ENCODE assay signal across 5 fruit fly cellular contexts in the genomic region with DNA sequence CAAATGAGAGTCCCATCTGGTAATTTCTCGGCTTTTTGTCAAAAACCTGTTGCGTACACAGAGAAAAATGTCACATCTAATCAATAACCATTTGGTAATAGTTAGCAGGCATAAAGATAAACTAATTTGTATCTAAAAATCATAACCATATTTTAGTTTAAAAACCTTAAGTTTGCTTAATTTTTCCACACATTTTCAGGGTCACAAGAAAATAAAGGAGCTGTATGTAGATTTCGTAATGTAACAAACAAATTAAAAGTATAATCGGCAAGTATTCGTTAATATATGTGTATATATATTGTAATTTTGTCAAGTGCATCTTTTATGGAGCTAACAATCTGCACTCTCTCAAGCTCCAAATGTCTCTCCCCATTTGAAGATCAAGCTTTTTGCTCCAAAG.
TF ChIP-seq lines count a peak whose summit lies in the region.

No protein-coding gene starts in this region.

TF ChIP-seq in whole organism, adult, 20 proteins besides CTCF, POLR2A, EP300 and RAD21 (continued from another document):
- TF ChIP-seq bab1 (GFP tag; optimal IDR thresholded peaks at IDR 0.05; lab: Kevin White, UChicago) (no peak), CG5204 (GFP tag; optimal IDR thresholded peaks at IDR 0.05; lab: Kevin White, UChicago) (peak; percentile 19)

TF ChIP-seq in whole organism, embryonic, 481 proteins besides CTCF, POLR2A, EP300 and RAD21 (continued from another document and continues in another):
- TF ChIP-seq Trl (optimal IDR thresholded peaks at IDR 0.05; lab: Kevin White, UChicago) (peak; percentile 33 to 64), Trl (GFP tag; optimal IDR thresholded peaks at IDR 0.05; lab: Kevin White, UChicago) (peak; percentile 69), CG11456 (GFP tag; IDR thresholded peaks at IDR 0.05; lab: Robert Waterston, UW) (peak; percentile 86), ATbp (GFP tag; optimal IDR thresholded peaks at IDR 0.05; lab: Kevin White, UChicago) (peak; percentile 85), tap (tag; optimal IDR thresholded peaks at IDR 0.05; lab: Kevin White, UChicago) (peak; percentile 88), ind (GFP tag; optimal IDR thresholded peaks at IDR 0.05; lab: Kevin White, UChicago) (peak; percentile 82), kni (GFP tag; optimal IDR thresholded peaks at IDR 0.05; lab: Kevin White, UChicago) (peak; percentile 63), Lim3 (GFP tag; IDR thresholded peaks at IDR 0.05; lab: Robert Waterston, UW) (0 out of 2 replicates have a peak, but pooled peaks have one; percentile 22), CG11723 (GFP tag; optimal IDR thresholded peaks at IDR 0.05; lab: Kevin White, UChicago) (peak; percentile 77), Hmx (GFP tag; optimal IDR thresholded peaks at IDR 0.05; lab: Kevin White, UChicago) (peak; percentile 52), Sox100B (GFP tag; optimal IDR thresholded peaks at IDR 0.05; lab: Kevin White, UChicago) (peak; percentile 91), CG12219 (GFP tag; optimal IDR thresholded peaks at IDR 0.05; lab: Kevin White, UChicago) (peak; percentile 89), Taf1 (GFP tag; IDR thresholded peaks at IDR 0.05; lab: Robert Waterston, UW) (peak; percentile 77), Hey (tag; optimal IDR thresholded peaks at IDR 0.05; lab: Kevin White, UChicago) (peak; percentile 34), CG8944 (GFP tag; optimal IDR thresholded peaks at IDR 0.05; lab: Kevin White, UChicago) (peak; percentile 58), Stat92E (GFP tag; optimal IDR thresholded peaks at IDR 0.05; lab: Kevin White, UChicago) (peak in 1 of 3 experiments; percentile 45), Gsc (GFP tag; IDR thresholded peaks at IDR 0.05; lab: Robert Waterston, UW) (peak; percentile 35; the same call in 1 of the 2 replicates), maf-S (GFP tag; optimal IDR thresholded peaks at IDR 0.05; lab: Kevin White, UChicago) (peak; percentile 58), klu (GFP tag; IDR thresholded peaks at IDR 0.05; lab: Robert Waterston, UW) (peak; percentile 81), mam (GFP tag; optimal IDR thresholded peaks at IDR 0.05; lab: Kevin White, UChicago) (peak; percentile 79), Med (GFP tag; lab: Kevin White, UChicago) (peak; percentile 93), CG11247 (GFP tag; IDR thresholded peaks at IDR 0.05; lab: Robert Waterston, UW) (peak; percentile 80), CG6175 (GFP tag; IDR thresholded peaks at IDR 0.05; lab: Robert Waterston, UW) (peak; percentile 82; the same call in 2 of the 3 replicates), CG12942 (GFP tag; optimal IDR thresholded peaks at IDR 0.05; lab: Kevin White, UChicago) (peak; percentile 72), CG31388 (GFP tag; optimal IDR thresholded peaks at IDR 0.05; lab: Kevin White, UChicago) (peak; percentile 28), HmgZ (tag; optimal IDR thresholded peaks at IDR 0.05; lab: Kevin White, UChicago) (peak; percentile 85), tup (GFP tag; optimal IDR thresholded peaks at IDR 0.05; lab: Kevin White, UChicago) (no peak), MBD-R2 (GFP tag; IDR thresholded peaks at IDR 0.05; lab: Robert Waterston, UW) (peak; percentile 28; the same call in 1 of the 2 replicates), nom (GFP tag; optimal IDR thresholded peaks at IDR 0.05; lab: Kevin White, UChicago) (no peak), CG8478 (optimal IDR thresholded peaks at IDR 0.05; lab: Kevin White, UChicago) (no peak)

TF ChIP-seq in whole organism, prepupa, 60 proteins besides CTCF, POLR2A, EP300 and RAD21 (continued from another document and continues in another):
- peak; percentile 70 for TF ChIP-seq CG3032 (tag; optimal IDR thresholded peaks at IDR 0.05; lab: Kevin White, UChicago)
- TF ChIP-seq topi (GFP tag; optimal IDR thresholded peaks at IDR 0.05; lab: Kevin White, UChicago), result peak; percentile 86
- TF ChIP-seq CG7368 (GFP tag; optimal IDR thresholded peaks at IDR 0.05; lab: Kevin White, UChicago), result peak; percentile 53
- no peak for TF ChIP-seq fd85E (GFP tag; optimal IDR thresholded peaks at IDR 0.05; lab: Kevin White, UChicago)
- TF ChIP-seq CG8632 (GFP tag; optimal IDR thresholded peaks at IDR 0.05; lab: Kevin White, UChicago), result peak; percentile 78
- TF ChIP-seq Met (GFP tag; optimal IDR thresholded peaks at IDR 0.05; lab: Kevin White, UChicago), result peak; percentile 88
- peak; percentile 92 for TF ChIP-seq CG6276 (GFP tag; optimal IDR thresholded peaks at IDR 0.05; lab: Kevin White, UChicago)
- TF ChIP-seq CG6808 (GFP tag; optimal IDR thresholded peaks at IDR 0.05; lab: Kevin White, UChicago), result peak; percentile 33
- peak in 1 of 2 experiments; percentile 69 for TF ChIP-seq salr (GFP tag; optimal IDR thresholded peaks at IDR 0.05; lab: Kevin White, UChicago)
- peak; percentile 64 for TF ChIP-seq Ets96B (tag; optimal IDR thresholded peaks at IDR 0.05; lab: Kevin White, UChicago)
- peak; percentile 92 for TF ChIP-seq CG32006 (GFP tag; optimal IDR thresholded peaks at IDR 0.05; lab: Kevin White, UChicago)
- peak; percentile 85 for TF ChIP-seq lz (GFP tag; optimal IDR thresholded peaks at IDR 0.05; lab: Kevin White, UChicago)
- peak; percentile 95 for TF ChIP-seq CG15336 (GFP tag; IDR thresholded peaks at IDR 0.05; lab: Robert Waterston, UW)
- TF ChIP-seq CG4318 (GFP tag; optimal IDR thresholded peaks at IDR 0.05; lab: Kevin White, UChicago), result peak; percentile 86
- peak; percentile 79 for TF ChIP-seq CG31627 (GFP tag; optimal IDR thresholded peaks at IDR 0.05; lab: Kevin White, UChicago)
- peak; percentile 30 for TF ChIP-seq CG11902 (GFP tag; optimal IDR thresholded peaks at IDR 0.05; lab: Kevin White, UChicago)
- TF ChIP-seq net (GFP tag; optimal IDR thresholded peaks at IDR 0.05; lab: Kevin White, UChicago), result peak; percentile 77
- peak; percentile 55 for TF ChIP-seq CG10669 (GFP tag; optimal IDR thresholded peaks at IDR 0.05; lab: Kevin White, UChicago)
- TF ChIP-seq Sox15 (GFP tag; optimal IDR thresholded peaks at IDR 0.05; lab: Kevin White, UChicago), result peak; percentile 43
- TF ChIP-seq fkh (GFP tag; optimal IDR thresholded peaks at IDR 0.05; lab: Kevin White, UChicago), result peak; percentile 24
- TF ChIP-seq CG34406 (GFP tag; optimal IDR thresholded peaks at IDR 0.05; lab: Kevin White, UChicago), result peak; percentile 71
- peak; percentile 66 for TF ChIP-seq Ets21C (GFP tag; optimal IDR thresholded peaks at IDR 0.05; lab: Kevin White, UChicago)
- peak; percentile 76 for TF ChIP-seq cyc (GFP tag; optimal IDR thresholded peaks at IDR 0.05; lab: Kevin White, UChicago)
- no peak for TF ChIP-seq Hr38 (GFP tag; optimal IDR thresholded peaks at IDR 0.05; lab: Kevin White, UChicago)
- peak; percentile 87 for TF ChIP-seq esn (GFP tag; optimal IDR thresholded peaks at IDR 0.05; lab: Kevin White, UChicago)
- TF ChIP-seq CG11762 (GFP tag; optimal IDR thresholded peaks at IDR 0.05; lab: Kevin White, UChicago; ENCODE audit: insufficient read depth), result peak; percentile 76
- TF ChIP-seq vri (GFP tag; optimal IDR thresholded peaks at IDR 0.05; lab: Kevin White, UChicago), result peak; percentile 63
- TF ChIP-seq OdsH (GFP tag; optimal IDR thresholded peaks at IDR 0.05; lab: Kevin White, UChicago), result peak; percentile 84
- peak; percentile 77 for TF ChIP-seq CG6792 (GFP tag; optimal IDR thresholded peaks at IDR 0.05; lab: Kevin White, UChicago)
- no peak for TF ChIP-seq Eip93F (GFP tag; optimal IDR thresholded peaks at IDR 0.05; lab: Kevin White, UChicago)
- TF ChIP-seq dac (GFP tag; optimal IDR thresholded peaks at IDR 0.05; lab: Kevin White, UChicago), result peak; percentile 69
- peak; percentile 28 for TF ChIP-seq fd59A (GFP tag; optimal IDR thresholded peaks at IDR 0.05; lab: Kevin White, UChicago)

TF ChIP-seq in whole organism, pupa, 21 proteins besides CTCF, POLR2A, EP300 and RAD21 (continued from another document):
- peak; percentile 63 for TF ChIP-seq CG8159 (tag; optimal IDR thresholded peaks at IDR 0.05; lab: Kevin White, UChicago)

TF ChIP-seq in whole organism, wandering third instar larva, 38 proteins besides CTCF, POLR2A, EP300 and RAD21 (continued from another document):
- TF ChIP-seq fru (GFP tag; optimal IDR thresholded peaks at IDR 0.05; lab: Kevin White, UChicago) (peak; percentile 85), pan (optimal IDR thresholded peaks at IDR 0.05; lab: Kevin White, UChicago) (no peak), HLH106 (tag; optimal IDR thresholded peaks at IDR 0.05; lab: Kevin White, UChicago) (peak; percentile 92), psq (GFP tag; optimal IDR thresholded peaks at IDR 0.05; lab: Kevin White, UChicago) (peak; percentile 72), Dif (GFP tag; optimal IDR thresholded peaks at IDR 0.05; lab: Kevin White, UChicago; ENCODE audit: partially characterized antibody) (no peak), Vsx2 (GFP tag; optimal IDR thresholded peaks at IDR 0.05; lab: Kevin White, UChicago; ENCODE audit: partially characterized antibody) (no peak), N (GFP tag; optimal IDR thresholded peaks at IDR 0.05; lab: Kevin White, UChicago) (no peak), Jra (GFP tag; optimal IDR thresholded peaks at IDR 0.05; lab: Kevin White, UChicago) (peak; percentile 24), rgr (GFP tag; optimal IDR thresholded peaks at IDR 0.05; lab: Kevin White, UChicago) (peak; percentile 81), CrebA (GFP tag; optimal IDR thresholded peaks at IDR 0.05; lab: Kevin White, UChicago; ENCODE audit: borderline replicate concordance) (peak; percentile 42), Myc (optimal IDR thresholded peaks at IDR 0.05; lab: Kevin White, UChicago) (no peak), Abd-B (GFP tag; optimal IDR thresholded peaks at IDR 0.05; lab: Kevin White, UChicago) (no peak), woc (GFP tag; optimal IDR thresholded peaks at IDR 0.05; lab: Kevin White, UChicago) (peak; percentile 69), Dfd (GFP tag; optimal IDR thresholded peaks at IDR 0.05; lab: Kevin White, UChicago) (no peak), Hr83 (GFP tag; optimal IDR thresholded peaks at IDR 0.05; lab: Kevin White, UChicago; ENCODE audit: poor library complexity, severe bottlenecking) (no peak), dl (GFP tag; optimal IDR thresholded peaks at IDR 0.05; lab: Kevin White, UChicago; ENCODE audit: insufficient read depth in 1 of 2, partially characterized antibody in 2 of 2) (no peak)
